Worm (Caenorhabditis elegans): ENCODE measurements around the gene F36G9.3.

F36G9.3 gene

DNA sequence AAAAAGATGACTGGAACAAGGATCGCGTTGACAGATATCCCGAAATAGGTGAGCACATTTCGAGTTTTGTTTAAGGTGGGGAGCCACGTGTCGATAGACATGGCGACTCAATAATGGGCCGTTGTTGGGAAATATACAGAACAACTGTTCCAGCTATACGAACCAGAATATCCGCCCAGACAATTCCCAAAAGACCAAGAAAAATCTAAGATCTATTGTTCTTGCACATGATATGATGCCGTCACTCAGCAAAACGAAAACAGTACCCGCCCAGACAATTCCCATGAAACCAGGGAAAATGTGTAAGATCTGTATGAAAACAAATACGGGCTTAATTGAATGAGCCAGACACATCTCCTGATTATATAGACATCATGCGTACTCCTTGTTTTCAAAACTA lies 50.3 kb downstream of the F36G9.3 start, which contains the start of gene str-231:
TSS of gene str-231 (minus strand) at position 101 of the 400 bp plus-strand sequence.
- TF ChIP-seq F39B2.1 (GFP tag; IDR thresholded peaks at IDR 0.05) = no peak
- no peak for TF ChIP-seq Y56A3A.18 (GFP tag; IDR thresholded peaks at IDR 0.05)
- no peak for TF ChIP-seq lin-40 (tag; optimal IDR thresholded peaks at IDR 0.05)
- TF ChIP-seq F57A8.1 (GFP tag; optimal IDR thresholded peaks at IDR 0.05) = no peak
- TF ChIP-seq ekl-4 (GFP tag; IDR thresholded peaks at IDR 0.05) = no peak
- no peak for TF ChIP-seq nhr-90 (tag; optimal IDR thresholded peaks at IDR 0.05)
- no peak for TF ChIP-seq ztf-22 (GFP tag; optimal IDR thresholded peaks at IDR 0.05)
- no peak for TF ChIP-seq B0035.1 (tag; optimal IDR thresholded peaks at IDR 0.05)
- TF ChIP-seq F52B5.7 (tag; optimal IDR thresholded peaks at IDR 0.05) = no peak
- no peak for TF ChIP-seq bed-2 (GFP tag; IDR thresholded peaks at IDR 0.05)
- no peak for TF ChIP-seq egrh-3 (GFP tag; IDR thresholded peaks at IDR 0.05)
- no peak for TF ChIP-seq die-1 (tag; optimal IDR thresholded peaks at IDR 0.05)
- no peak for TF ChIP-seq snpc-3.4 (tag; optimal IDR thresholded peaks at IDR 0.05)
- TF ChIP-seq rec-8 (tag; optimal IDR thresholded peaks at IDR 0.05) = no peak
- TF ChIP-seq nfyb-1 (GFP tag; IDR thresholded peaks at IDR 0.05) = no peak
